Fruit fly (Drosophila melanogaster) whole organism, embryonic: ENCODE measurements around the gene HIP-R.

ENCODE experiments used
- Atf3 ChIP-seq: fragments of 200-800 bp; sonication (Bioruptor generic); optimal IDR thresholded peaks from 3 replicates; lab custom pipeline; 2016; ENCODE audit warnings: missing biosample characterization, missing genetic modification characterization
- Awh ChIP-seq: fragments of 200-800 bp; sonication (Bioruptor generic); IDR thresholded peaks from 2 replicates; pipeline ENCODE4, ENCODE4 v1.3.6; 2022; ENCODE audit warnings: missing biosample characterization, missing genetic modification characterization
- BtbVII ChIP-seq: fragments of 200-800 bp; sonication (Bioruptor generic); optimal IDR thresholded peaks from 3 replicates; lab custom pipeline; 2017; ENCODE audit warnings: missing biosample characterization, mild to moderate bottlenecking, missing genetic modification characterization
- CG10979 ChIP-seq: fragments of 200-800 bp; sonication (Bioruptor generic); optimal IDR thresholded peaks from 2 replicates; lab custom pipeline; 2018; ENCODE audit warnings: missing biosample characterization, mild to moderate bottlenecking, missing genetic modification characterization, moderate library complexity
- CG11696 ChIP-seq: fragments of 200-800 bp; sonication (Bioruptor generic); IDR thresholded peaks from 2 replicates; pipeline ENCODE4 v1.3.6; 2022; ENCODE audit warnings: missing biosample characterization, missing genetic modification characterization
- CG12155 ChIP-seq: fragments of 200-800 bp; sonication (Bioruptor generic); optimal IDR thresholded peaks from 3 replicates; lab custom pipeline; 2016; ENCODE audit warnings: missing biosample characterization, missing genetic modification characterization
- CG1233 ChIP-seq: fragments of 200-800 bp; sonication (Bioruptor generic); optimal IDR thresholded peaks from 4 replicates; lab custom pipeline; 2018; ENCODE audit warnings: missing biosample characterization, mild to moderate bottlenecking, missing genetic modification characterization
- CG14710 ChIP-seq: fragments of 200-800 bp; sonication (Bioruptor generic); optimal IDR thresholded peaks from 3 replicates; lab custom pipeline; 2019; ENCODE audit warnings: missing biosample characterization, mild to moderate bottlenecking, missing genetic modification characterization, moderate library complexity
- CG15479 ChIP-seq: fragments of 200-800 bp; sonication (Bioruptor generic); optimal IDR thresholded peaks from 3 replicates; lab custom pipeline; 2019; ENCODE audit warnings: missing biosample characterization, mild to moderate bottlenecking, missing genetic modification characterization, moderate library complexity
- CG18619 ChIP-seq: fragments of 200-800 bp; sonication (Bioruptor generic); optimal IDR thresholded peaks from 3 replicates; lab custom pipeline; 2017; ENCODE audit warnings: missing biosample characterization, mild to moderate bottlenecking, missing genetic modification characterization
- CG3065 ChIP-seq: fragments of 200-800 bp; sonication (Bioruptor generic); optimal IDR thresholded peaks from 2 replicates; lab custom pipeline; 2016; ENCODE audit warnings: missing biosample characterization, missing genetic modification characterization
- CG5953 ChIP-seq: fragments of 200-800 bp; sonication (Bioruptor generic); IDR thresholded peaks from 2 replicates; pipeline ENCODE4 v1.3.6; 2022; ENCODE audit warnings: missing biosample characterization, missing genetic modification characterization
- CG6654 ChIP-seq: fragments of 200-800 bp; sonication (Bioruptor generic); optimal IDR thresholded peaks from 2 replicates; lab custom pipeline; 2017; ENCODE audit warnings: missing biosample characterization, mild to moderate bottlenecking, missing genetic modification characterization
- CG7786 ChIP-seq: fragments of 200-800 bp; sonication (Bioruptor generic); optimal IDR thresholded peaks from 2 replicates; lab custom pipeline; 2016; ENCODE audit warnings: missing biosample characterization, missing genetic modification characterization
- CG7928 ChIP-seq: fragments of 200-800 bp; sonication (Bioruptor generic); optimal IDR thresholded peaks from 2 replicates; lab custom pipeline; 2017; ENCODE audit warnings: missing biosample characterization, mild to moderate bottlenecking, missing genetic modification characterization
- D19B ChIP-seq: fragments of 200-800 bp; sonication (Bioruptor generic); optimal IDR thresholded peaks from 2 replicates; lab custom pipeline; 2017; ENCODE audit warnings: missing biosample characterization, mild to moderate bottlenecking, missing genetic modification characterization
- Dek ChIP-seq: fragments of 200-800 bp; sonication (Bioruptor generic); optimal IDR thresholded peaks from 3 replicates; lab custom pipeline; 2019; ENCODE audit warnings: missing biosample characterization, mild to moderate bottlenecking, missing genetic modification characterization, moderate library complexity
- Drgx ChIP-seq: fragments of 200-800 bp; sonication (Bioruptor generic); IDR thresholded peaks from 2 replicates; pipeline ENCODE4 v1.3.6; 2022; ENCODE audit warnings: missing biosample characterization, missing genetic modification characterization
- GATAe ChIP-seq: fragments of 200-800 bp; sonication (Bioruptor generic); conservative IDR thresholded peaks from 2 replicates; pipeline ENCODE4 v1.3.6; 2022; ENCODE audit warnings: missing biosample characterization, missing genetic modification characterization
- Jarid2 ChIP-seq: fragments of 200-800 bp; sonication (Bioruptor generic); optimal IDR thresholded peaks from 3 replicates; lab custom pipeline; 2017; ENCODE audit warnings: mild to moderate bottlenecking, missing biosample characterization, missing genetic modification reagents, missing genetic modification characterization
- NC2β ChIP-seq: fragments of 200-800 bp; sonication (Bioruptor generic); optimal IDR thresholded peaks from 2 replicates; lab custom pipeline; 2016; ENCODE audit warnings: missing biosample characterization, missing genetic modification characterization
- NK7.1 ChIP-seq: fragments of 200-800 bp; sonication (Bioruptor generic); optimal IDR thresholded peaks from 3 replicates; lab custom pipeline; 2016; ENCODE audit warnings: missing biosample characterization, missing genetic modification characterization
- Nf-YB ChIP-seq: fragments of 200-800 bp; sonication (Bioruptor generic); optimal IDR thresholded peaks from 3 replicates; lab custom pipeline; 2019; ENCODE audit warnings: missing biosample characterization, mild to moderate bottlenecking, missing genetic modification characterization, moderate library complexity
- Oaz ChIP-seq: fragments of 200-800 bp; sonication (Bioruptor generic); IDR thresholded peaks from 2 replicates; pipeline ENCODE4 v1.3.6; 2022; ENCODE audit warnings: missing biosample characterization, missing genetic modification characterization
- PHDP ChIP-seq: fragments of 200-800 bp; sonication (Bioruptor generic); optimal IDR thresholded peaks from 3 replicates; lab custom pipeline; 2018; ENCODE audit warnings: missing biosample characterization, mild to moderate bottlenecking, missing genetic modification characterization, moderate library complexity
- Pdp1 ChIP-seq, 2 experiments: fragments of 200-800 bp; sonication (Bioruptor generic); optimal IDR thresholded peaks; 3 replicates each; lab custom pipeline; 2016; ENCODE audit warnings: missing biosample characterization in 2 of 2, missing genetic modification characterization in 2 of 2, mild to moderate bottlenecking in 1 of 2, moderate library complexity in 1 of 2
- Poxn ChIP-seq: fragments of 200-800 bp; sonication (Bioruptor generic); IDR thresholded peaks from 2 replicates; pipeline ENCODE4 v1.3.6; 2022; ENCODE audit warnings: missing biosample characterization, missing genetic modification characterization
- Sry-δ ChIP-seq: fragments of 200-800 bp; sonication (Bioruptor generic); optimal IDR thresholded peaks from 2 replicates; lab custom pipeline; 2016; ENCODE audit warnings: missing biosample characterization, missing genetic modification characterization
- Stat92E ChIP-seq, 3 experiments: fragments of >200 bp in 2 of 3; fragments of 200-800 bp in 1 of 3; sonication (Bioruptor generic) in 1 of 3; optimal IDR thresholded peaks; 2 replicates each; lab custom pipeline; 2017 to 2019; ENCODE audit warnings: missing biosample characterization in 3 of 3, missing genetic modification characterization in 3 of 3, mild to moderate bottlenecking in 1 of 3, moderate library complexity in 1 of 3
- ab ChIP-seq: fragments of 200-800 bp; sonication (Bioruptor generic); optimal IDR thresholded peaks from 2 replicates; lab custom pipeline; 2016; ENCODE audit warnings: missing biosample characterization, missing genetic modification characterization
- br ChIP-seq: fragments of >200 bp; optimal IDR thresholded peaks from 2 replicates; lab custom pipeline; 2017
- cas ChIP-seq: fragments of 200-800 bp; sonication (Bioruptor generic); IDR thresholded peaks from 2 replicates; pipeline ENCODE4 v1.3.6; 2022; ENCODE audit warnings: missing biosample characterization, missing genetic modification characterization
- chif ChIP-seq, 2 experiments: fragments of 200-800 bp; sonication (Bioruptor generic); optimal IDR thresholded peaks; 3 replicates each; lab custom pipeline; 2016; ENCODE audit warnings: missing biosample characterization in 2 of 2, missing genetic modification characterization in 2 of 2
- dati ChIP-seq: fragments of 200-800 bp; sonication (Bioruptor generic); IDR thresholded peaks from 2 replicates; pipeline ENCODE4 v1.3.6; 2022; ENCODE audit warnings: missing biosample characterization, missing genetic modification characterization
- esg ChIP-seq: fragments of 200-800 bp; sonication (Bioruptor generic); conservative IDR thresholded peaks from 2 replicates; pipeline ENCODE4 v1.3.6; 2022; ENCODE audit warnings: missing biosample characterization, missing genetic modification characterization
- exex ChIP-seq: fragments of 200-800 bp; sonication (Bioruptor generic); optimal IDR thresholded peaks from 4 replicates; lab custom pipeline; 2018; ENCODE audit warnings: missing biosample characterization, mild to moderate bottlenecking, missing genetic modification characterization, moderate library complexity
- h ChIP-seq: fragments of >200 bp; optimal IDR thresholded peaks from 2 replicates; lab custom pipeline; 2017
- her ChIP-seq: fragments of 200-800 bp; sonication (Bioruptor generic); optimal IDR thresholded peaks from 2 replicates; lab custom pipeline; 2016; ENCODE audit warnings: missing biosample characterization, missing genetic modification characterization
- ind ChIP-seq: fragments of 200-800 bp; sonication (Bioruptor generic); optimal IDR thresholded peaks from 3 replicates; lab custom pipeline; 2016; ENCODE audit warnings: missing biosample characterization, missing genetic modification characterization
- ken ChIP-seq: fragments of 200-800 bp; sonication (Bioruptor generic); IDR thresholded peaks from 3 replicates; pipeline ENCODE4 v1.3.6; 2022; ENCODE audit warnings: missing biosample characterization, missing genetic modification characterization
- kni ChIP-seq: fragments of 200-800 bp; sonication (Bioruptor generic); optimal IDR thresholded peaks from 3 replicates; lab custom pipeline; 2017; ENCODE audit warnings: mild to moderate bottlenecking, missing biosample characterization, missing genetic modification reagents, missing genetic modification characterization
- lbe ChIP-seq: fragments of 200-800 bp; sonication (Bioruptor generic); optimal IDR thresholded peaks from 2 replicates; lab custom pipeline; 2016; ENCODE audit warnings: missing biosample characterization, mild to moderate bottlenecking, missing genetic modification characterization
- maf-S ChIP-seq: fragments of 200-800 bp; sonication (Bioruptor generic); optimal IDR thresholded peaks from 2 replicates; lab custom pipeline; 2016; ENCODE audit warnings: missing biosample characterization, missing genetic modification characterization
- pfk ChIP-seq: fragments of 200-800 bp; sonication (Bioruptor generic); optimal IDR thresholded peaks from 2 replicates; lab custom pipeline; 2018; ENCODE audit warnings: missing biosample characterization, mild to moderate bottlenecking, missing genetic modification characterization, moderate library complexity
- schlank ChIP-seq: fragments of 200-800 bp; sonication (Bioruptor generic); optimal IDR thresholded peaks from 2 replicates; lab custom pipeline; 2018; ENCODE audit warnings: missing biosample characterization, mild to moderate bottlenecking, missing genetic modification characterization
- sd ChIP-seq: fragments of 200-800 bp; sonication (Bioruptor generic); optimal IDR thresholded peaks from 3 replicates; lab custom pipeline; 2018; ENCODE audit warnings: missing biosample characterization, mild to moderate bottlenecking, missing genetic modification characterization, moderate library complexity
- seq ChIP-seq: fragments of 200-800 bp; sonication (Bioruptor generic); IDR thresholded peaks from 2 replicates; pipeline ENCODE4 v1.3.6; 2022; ENCODE audit warnings: missing biosample characterization, missing genetic modification characterization
- shn ChIP-seq: fragments of 200-800 bp; sonication (Bioruptor generic); optimal IDR thresholded peaks from 3 replicates; lab custom pipeline; 2016; ENCODE audit warnings: missing biosample characterization, missing genetic modification characterization
- slbo ChIP-seq: fragments of 200-800 bp; sonication (Bioruptor generic); IDR thresholded peaks from 2 replicates; pipeline ENCODE4 v1.3.6; 2022; ENCODE audit warnings: missing biosample characterization, missing genetic modification characterization
- sna ChIP-seq: fragments of 200-800 bp; sonication (Bioruptor generic); IDR thresholded peaks from 2 replicates; pipeline ENCODE4 v1.3.6; 2022; ENCODE audit warnings: missing biosample characterization, missing genetic modification characterization; ENCODE audit not compliant: partially characterized antibody
- toy ChIP-seq: fragments of 200-800 bp; sonication (Bioruptor generic); IDR thresholded peaks from 2 replicates; pipeline ENCODE4 v1.3.6; 2022; ENCODE audit warnings: missing biosample characterization, missing genetic modification characterization
- vvl ChIP-seq: fragments of 200-800 bp; sonication (Bioruptor generic); IDR thresholded peaks from 2 replicates; pipeline ENCODE4 v1.3.6; 2022; ENCODE audit warnings: missing biosample characterization, missing genetic modification characterization
- wor ChIP-seq: fragments of 200-800 bp; sonication (Bioruptor generic); IDR thresholded peaks from 2 replicates; pipeline ENCODE4 v1.3.6; 2022; ENCODE audit warnings: missing biosample characterization, missing genetic modification characterization

Gene HIP-R

dm6 chrX:3740319-3740718 is 49.5 kb upstream of the HIP-R start (continued):
- peak; percentile 46; the same call in 1 of the 2 replicates for TF ChIP-seq Drgx (GFP tag; lab: Robert Waterston, UW)
- no peak for TF ChIP-seq ind (GFP tag; lab: Kevin White, UChicago)
- no peak for TF ChIP-seq exex (tag; lab: Kevin White, UChicago)
- no peak for TF ChIP-seq BtbVII (GFP tag; lab: Kevin White, UChicago)
- TF ChIP-seq NK7.1 (GFP tag; lab: Kevin White, UChicago), result no peak
- TF ChIP-seq h (lab: Kevin White, UChicago), result no peak
- TF ChIP-seq lbe (GFP tag; lab: Kevin White, UChicago), result no peak
- TF ChIP-seq Stat92E (GFP tag; optimal IDR thresholded peaks at IDR 0.05; lab: Kevin White, UChicago), result no peak
- TF ChIP-seq CG6654, result no peak
- no peak for TF ChIP-seq sna (GFP tag; lab: Robert Waterston, UW)
- no peak for TF ChIP-seq CG15479
- no peak for TF ChIP-seq CG7928 (GFP tag; lab: Kevin White, UChicago)
- no peak for TF ChIP-seq schlank (tag; lab: Kevin White, UChicago)
- TF ChIP-seq Oaz (GFP tag; lab: Robert Waterston, UW), result no peak
- no peak for TF ChIP-seq CG7786 (GFP tag; lab: Kevin White, UChicago)
- TF ChIP-seq esg (GFP tag; lab: Robert Waterston, UW), result 0 out of 2 replicates have a peak, but pooled peaks have one; percentile 14
- TF ChIP-seq CG5953, result no peak
- no peak for TF ChIP-seq maf-S (GFP tag; lab: Kevin White, UChicago)
- peak; percentile 15; the same call in 1 of the 2 replicates for TF ChIP-seq slbo (GFP tag; lab: Robert Waterston, UW)
- TF ChIP-seq Dek (tag; lab: Kevin White, UChicago), result no peak
- no peak for TF ChIP-seq D19B (GFP tag; lab: Kevin White, UChicago)
- no peak for TF ChIP-seq Nf-YB (GFP tag; lab: Kevin White, UChicago)
- no peak for TF ChIP-seq Atf3 (GFP tag; lab: Kevin White, UChicago)
- TF ChIP-seq Jarid2, result no peak
- no peak for TF ChIP-seq GATAe (GFP tag; lab: Robert Waterston, UW)
- no peak for TF ChIP-seq sd (tag; lab: Kevin White, UChicago)
- TF ChIP-seq her, result no peak
- TF ChIP-seq dati (GFP tag; lab: Robert Waterston, UW), result no peak
- no peak for TF ChIP-seq Pdp1 (GFP tag; optimal IDR thresholded peaks at IDR 0.05; lab: Kevin White, UChicago)
- no peak for TF ChIP-seq wor
- no peak for TF ChIP-seq CG11696 (GFP tag; lab: Robert Waterston, UW)
- no peak for TF ChIP-seq Poxn (GFP tag; lab: Robert Waterston, UW)
- no peak for TF ChIP-seq pfk (GFP tag; lab: Kevin White, UChicago)
- TF ChIP-seq seq (GFP tag; lab: Robert Waterston, UW), result no peak
- TF ChIP-seq kni, result no peak
- TF ChIP-seq CG3065, result no peak
- no peak for TF ChIP-seq cas
- TF ChIP-seq ken (GFP tag; lab: Robert Waterston, UW), result no peak
- peak; percentile 14 for TF ChIP-seq CG18619 (GFP tag; lab: Kevin White, UChicago)
- TF ChIP-seq chif (GFP tag; optimal IDR thresholded peaks at IDR 0.05; lab: Kevin White, UChicago), result no peak
- no peak for TF ChIP-seq vvl (GFP tag; lab: Robert Waterston, UW)
- TF ChIP-seq ab (GFP tag; lab: Kevin White, UChicago), result no peak
- TF ChIP-seq CG10979 (tag; lab: Kevin White, UChicago), result peak; percentile 39
- no peak for TF ChIP-seq br
- TF ChIP-seq Sry-δ (GFP tag; lab: Kevin White, UChicago), result no peak
- no peak for TF ChIP-seq CG12155 (GFP tag; lab: Kevin White, UChicago)
- peak; percentile 35 for TF ChIP-seq PHDP (tag; lab: Kevin White, UChicago)
- no peak for TF ChIP-seq Awh (GFP tag; lab: Robert Waterston, UW)
- no peak for TF ChIP-seq NC2β (GFP tag; lab: Kevin White, UChicago)
- TF ChIP-seq CG14710, result peak; percentile 10
- no peak for TF ChIP-seq CG1233 (GFP tag; lab: Kevin White, UChicago)
- TF ChIP-seq shn (GFP tag; lab: Kevin White, UChicago), result no peak
- TF ChIP-seq toy, result no peak
